Fruit fly (Drosophila melanogaster): ENCODE measurements around the gene C901.
A peak's percentile ranks its signal among the peaks of the same experiment; 100 is the strongest.

The C901 gene

dm6 chrX:10927110-10927509 lies 39.8 kb downstream of the C901 start, which contains the start of gene CG2145:
CG2145 (plus strand) TSS chrX:10927399.
- peak; percentile 47 for TF ChIP-seq CG32264 (GFP tag; optimal IDR thresholded peaks at IDR 0.05)
- TF ChIP-seq Mio (GFP tag; optimal IDR thresholded peaks at IDR 0.05): no peak
- TF ChIP-seq tai (GFP tag; optimal IDR thresholded peaks at IDR 0.05): no peak
- TF ChIP-seq Rel (GFP tag; optimal IDR thresholded peaks at IDR 0.05): peak; percentile 41
- TF ChIP-seq Rel (tag; optimal IDR thresholded peaks at IDR 0.05): peak; percentile 81
- no peak for TF ChIP-seq ey (GFP tag; optimal IDR thresholded peaks at IDR 0.05)
- no peak for TF ChIP-seq pan (optimal IDR thresholded peaks at IDR 0.05)
- peak; percentile 56 for TF ChIP-seq woc (GFP tag; optimal IDR thresholded peaks at IDR 0.05)
- TF ChIP-seq lola (GFP tag; optimal IDR thresholded peaks at IDR 0.05): no peak
- no peak for TF ChIP-seq N (GFP tag; optimal IDR thresholded peaks at IDR 0.05)
- TF ChIP-seq CG9705 (GFP tag; optimal IDR thresholded peaks at IDR 0.05): no peak
- TF ChIP-seq Sp1 (GFP tag; optimal IDR thresholded peaks at IDR 0.05): peak; percentile 62
- TF ChIP-seq h (GFP tag; optimal IDR thresholded peaks at IDR 0.05): peak; percentile 44
- no peak for TF ChIP-seq psq (GFP tag; optimal IDR thresholded peaks at IDR 0.05)
- peak; percentile 48 for TF ChIP-seq Hr83 (GFP tag; optimal IDR thresholded peaks at IDR 0.05; ENCODE audit: poor library complexity, severe bottlenecking)
- no peak for TF ChIP-seq Myc (optimal IDR thresholded peaks at IDR 0.05)
- TF ChIP-seq dmrt93B (GFP tag; optimal IDR thresholded peaks at IDR 0.05): no peak
- TF ChIP-seq foxo (GFP tag; optimal IDR thresholded peaks at IDR 0.05): peak; percentile 27 to 63
- no peak for TF ChIP-seq Abd-B (GFP tag; optimal IDR thresholded peaks at IDR 0.05)
- peak; percentile 79 for TF ChIP-seq sage (GFP tag; optimal IDR thresholded peaks at IDR 0.05)
- TF ChIP-seq Hnf4 (GFP tag; optimal IDR thresholded peaks at IDR 0.05): peak; percentile 27
- no peak for TF ChIP-seq Vsx2 (GFP tag; optimal IDR thresholded peaks at IDR 0.05; ENCODE audit: partially characterized antibody)
- no peak for TF ChIP-seq jim (GFP tag; optimal IDR thresholded peaks at IDR 0.05)
- peak; percentile 14 for TF ChIP-seq rgr (GFP tag; optimal IDR thresholded peaks at IDR 0.05)
- no peak for TF ChIP-seq GATAd (GFP tag; optimal IDR thresholded peaks at IDR 0.05)
- no peak for TF ChIP-seq usp (GFP tag; optimal IDR thresholded peaks at IDR 0.05)
- TF ChIP-seq dsf (GFP tag; optimal IDR thresholded peaks at IDR 0.05; ENCODE audit: borderline replicate concordance): no peak
- no peak for TF ChIP-seq Dif (GFP tag; optimal IDR thresholded peaks at IDR 0.05; ENCODE audit: partially characterized antibody)
- peak; percentile 40 for TF ChIP-seq br (GFP tag; optimal IDR thresholded peaks at IDR 0.05)
- TF ChIP-seq OdsH (GFP tag; optimal IDR thresholded peaks at IDR 0.05): peak; percentile 34
- TF ChIP-seq Jra (GFP tag; optimal IDR thresholded peaks at IDR 0.05): peak; percentile 8
- TF ChIP-seq Dfd (GFP tag; optimal IDR thresholded peaks at IDR 0.05): peak; percentile 67
- peak; percentile 4 for TF ChIP-seq HLH106 (tag; optimal IDR thresholded peaks at IDR 0.05)
- no peak for TF ChIP-seq Hr78 (GFP tag; optimal IDR thresholded peaks at IDR 0.05)
- TF ChIP-seq CrebA (GFP tag; optimal IDR thresholded peaks at IDR 0.05; ENCODE audit: borderline replicate concordance): peak; percentile 40
- TF ChIP-seq dl (GFP tag; optimal IDR thresholded peaks at IDR 0.05; ENCODE audit: insufficient read depth in 1 of 2, partially characterized antibody in 2 of 2): no peak
- TF ChIP-seq brk (GFP tag; optimal IDR thresholded peaks at IDR 0.05): peak; percentile 60
- TF ChIP-seq fru (GFP tag; optimal IDR thresholded peaks at IDR 0.05): peak; percentile 35
- no peak for TF ChIP-seq sv (GFP tag; optimal IDR thresholded peaks at IDR 0.05)

dm6 chrX:10926245-10926644 lies 40.7 kb downstream of the C901 start:
- no peak for TF ChIP-seq brk (GFP tag; optimal IDR thresholded peaks at IDR 0.05)
- TF ChIP-seq foxo (GFP tag; optimal IDR thresholded peaks at IDR 0.05): no peak
- no peak for TF ChIP-seq rgr (GFP tag; optimal IDR thresholded peaks at IDR 0.05)
- TF ChIP-seq Abd-B (GFP tag; optimal IDR thresholded peaks at IDR 0.05): no peak
- TF ChIP-seq CG9705 (GFP tag; optimal IDR thresholded peaks at IDR 0.05): no peak
- no peak for TF ChIP-seq Mio (GFP tag; optimal IDR thresholded peaks at IDR 0.05)
- TF ChIP-seq HLH106 (tag; optimal IDR thresholded peaks at IDR 0.05): no peak
- TF ChIP-seq psq (GFP tag; optimal IDR thresholded peaks at IDR 0.05): no peak
- no peak for TF ChIP-seq pan (optimal IDR thresholded peaks at IDR 0.05)
- TF ChIP-seq dsf (GFP tag; optimal IDR thresholded peaks at IDR 0.05; ENCODE audit: borderline replicate concordance): no peak
- TF ChIP-seq Myc (optimal IDR thresholded peaks at IDR 0.05): no peak
- TF ChIP-seq N (GFP tag; optimal IDR thresholded peaks at IDR 0.05): no peak
- no peak for TF ChIP-seq jim (GFP tag; optimal IDR thresholded peaks at IDR 0.05)
- no peak for TF ChIP-seq CG32264 (GFP tag; optimal IDR thresholded peaks at IDR 0.05)
- TF ChIP-seq ey (GFP tag; optimal IDR thresholded peaks at IDR 0.05): no peak
- no peak for TF ChIP-seq Vsx2 (GFP tag; optimal IDR thresholded peaks at IDR 0.05; ENCODE audit: partially characterized antibody)
- TF ChIP-seq fru (GFP tag; optimal IDR thresholded peaks at IDR 0.05): no peak
- TF ChIP-seq usp (GFP tag; optimal IDR thresholded peaks at IDR 0.05): no peak
- no peak for TF ChIP-seq woc (GFP tag; optimal IDR thresholded peaks at IDR 0.05)
